Fruit fly (Drosophila melanogaster): ENCODE measurements around the gene CG32536.

Gene CG32536

DNA sequence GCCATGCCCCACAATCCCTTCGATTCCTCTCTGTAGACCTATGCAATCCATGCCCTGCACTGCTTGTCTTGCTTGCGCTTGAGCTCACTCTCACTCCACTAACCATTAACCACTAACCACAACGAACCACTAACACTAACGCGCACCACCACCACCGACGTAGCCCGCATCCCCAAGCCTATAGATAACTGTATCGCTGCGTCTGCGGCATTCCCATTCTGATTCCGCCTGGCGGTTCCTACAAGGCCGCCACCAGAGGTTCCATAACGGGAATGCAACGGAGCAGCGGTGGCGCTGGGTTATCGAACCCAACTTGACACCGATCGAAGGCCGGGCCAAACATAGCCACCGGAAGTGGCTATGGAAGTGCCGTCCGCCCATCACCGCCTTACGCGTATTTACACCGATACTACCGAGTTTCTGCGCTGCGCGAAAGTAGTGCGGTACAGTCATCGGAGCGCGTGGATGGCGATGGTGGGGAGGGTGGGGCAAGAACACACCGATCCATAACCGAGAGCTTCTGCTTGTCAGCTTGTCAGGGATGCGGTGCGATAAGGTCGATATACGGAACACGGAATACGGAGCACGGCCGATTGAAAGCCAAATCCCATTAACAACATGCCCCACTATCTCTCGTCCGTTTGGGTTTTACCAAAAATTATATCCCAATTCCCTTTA is 10.8 kb downstream of the CG32536 start:
- TF ChIP-seq CG15336 (GFP tag; IDR thresholded peaks at IDR 0.05) = no peak
- no peak for TF ChIP-seq ss (GFP tag; optimal IDR thresholded peaks at IDR 0.05)
- no peak for TF ChIP-seq CG1621 (tag; optimal IDR thresholded peaks at IDR 0.05)
- no peak for TF ChIP-seq eg (GFP tag; IDR thresholded peaks at IDR 0.05)
- no peak for TF ChIP-seq fd85E (GFP tag; optimal IDR thresholded peaks at IDR 0.05)
- no peak for TF ChIP-seq esn (GFP tag; optimal IDR thresholded peaks at IDR 0.05)
- no peak for TF ChIP-seq CG6792 (GFP tag; optimal IDR thresholded peaks at IDR 0.05)
- no peak for TF ChIP-seq spab (GFP tag; optimal IDR thresholded peaks at IDR 0.05)
- no peak for TF ChIP-seq CG8319 (GFP tag; optimal IDR thresholded peaks at IDR 0.05)
- no peak for TF ChIP-seq CG8632 (GFP tag; optimal IDR thresholded peaks at IDR 0.05)
- TF ChIP-seq Lpt (GFP tag; optimal IDR thresholded peaks at IDR 0.05) = no peak
- no peak for TF ChIP-seq Gug (GFP tag; IDR thresholded peaks at IDR 0.05)
- no peak for TF ChIP-seq CG6163 (GFP tag; IDR thresholded peaks at IDR 0.05)

DNA sequence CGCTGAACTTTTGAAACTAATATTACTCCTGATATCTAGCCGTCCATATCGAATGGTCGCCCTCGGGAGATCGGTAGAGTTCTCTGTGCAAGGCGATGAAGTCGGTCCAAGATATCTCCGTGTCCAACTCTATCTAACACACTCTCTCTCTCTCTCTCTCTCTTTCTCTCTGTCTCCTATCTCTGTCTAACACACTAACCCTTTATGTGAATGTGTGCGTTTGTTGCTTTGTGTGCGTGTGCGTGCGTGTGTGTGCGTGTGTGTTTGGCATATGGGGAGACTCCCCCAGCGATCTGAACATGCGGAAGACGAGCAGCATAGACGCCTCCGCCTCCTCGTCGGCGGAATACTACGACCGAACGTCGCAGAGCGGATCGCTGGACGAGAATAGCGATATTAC is 12.3 kb downstream of the CG32536 start:
- TF ChIP-seq CG8319 (GFP tag; optimal IDR thresholded peaks at IDR 0.05) (no peak), CG11902 (GFP tag; optimal IDR thresholded peaks at IDR 0.05) (no peak), Ets96B (tag; optimal IDR thresholded peaks at IDR 0.05) (no peak), CG10669 (GFP tag; optimal IDR thresholded peaks at IDR 0.05) (no peak), Hr4 (GFP tag; optimal IDR thresholded peaks at IDR 0.05) (no peak), CG6276 (GFP tag; optimal IDR thresholded peaks at IDR 0.05) (no peak), achi (GFP tag; optimal IDR thresholded peaks at IDR 0.05) (no peak)

DNA sequence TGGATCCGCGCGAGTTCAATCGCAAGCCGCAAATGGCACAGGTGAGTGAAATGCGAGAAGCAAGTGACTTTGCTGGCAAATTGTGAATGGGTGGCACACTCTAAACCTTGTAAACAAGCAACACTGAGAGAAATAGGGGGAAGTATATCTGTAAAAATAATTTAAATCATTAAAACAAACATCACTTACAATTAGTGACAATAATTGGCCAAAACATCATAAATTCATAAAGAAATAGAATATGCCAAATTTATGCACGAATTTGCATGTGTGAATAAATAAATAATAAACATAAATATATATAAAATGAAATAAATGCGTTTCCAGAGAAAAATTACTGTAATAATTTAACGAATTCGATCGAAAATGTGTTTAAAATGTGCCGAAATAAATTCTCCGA is 14.1 kb downstream of the CG32536 start:
- TF ChIP-seq CG8119 (GFP tag; IDR thresholded peaks at IDR 0.05) (peak; percentile 54; the same call in 2 of the 3 replicates), Eip78C (GFP tag) (peak; percentile 68), CG32006 (GFP tag; optimal IDR thresholded peaks at IDR 0.05) (peak; percentile 48), CG3032 (tag; optimal IDR thresholded peaks at IDR 0.05) (peak; percentile 15), Ets96B (tag; optimal IDR thresholded peaks at IDR 0.05) (peak; percentile 30), CG9139 (GFP tag; optimal IDR thresholded peaks at IDR 0.05) (no peak), CG15336 (GFP tag; IDR thresholded peaks at IDR 0.05) (peak; percentile 57; the same call in 1 of the 2 replicates), Ets21C (GFP tag; optimal IDR thresholded peaks at IDR 0.05) (no peak), esn (GFP tag; optimal IDR thresholded peaks at IDR 0.05) (peak; percentile 21), achi (GFP tag; optimal IDR thresholded peaks at IDR 0.05) (peak; percentile 11), Met (GFP tag; optimal IDR thresholded peaks at IDR 0.05) (no peak), CG6808 (GFP tag; optimal IDR thresholded peaks at IDR 0.05) (no peak), eg (GFP tag; IDR thresholded peaks at IDR 0.05) (peak; percentile 42; the same call in 2 of the 3 replicates)

DNA sequence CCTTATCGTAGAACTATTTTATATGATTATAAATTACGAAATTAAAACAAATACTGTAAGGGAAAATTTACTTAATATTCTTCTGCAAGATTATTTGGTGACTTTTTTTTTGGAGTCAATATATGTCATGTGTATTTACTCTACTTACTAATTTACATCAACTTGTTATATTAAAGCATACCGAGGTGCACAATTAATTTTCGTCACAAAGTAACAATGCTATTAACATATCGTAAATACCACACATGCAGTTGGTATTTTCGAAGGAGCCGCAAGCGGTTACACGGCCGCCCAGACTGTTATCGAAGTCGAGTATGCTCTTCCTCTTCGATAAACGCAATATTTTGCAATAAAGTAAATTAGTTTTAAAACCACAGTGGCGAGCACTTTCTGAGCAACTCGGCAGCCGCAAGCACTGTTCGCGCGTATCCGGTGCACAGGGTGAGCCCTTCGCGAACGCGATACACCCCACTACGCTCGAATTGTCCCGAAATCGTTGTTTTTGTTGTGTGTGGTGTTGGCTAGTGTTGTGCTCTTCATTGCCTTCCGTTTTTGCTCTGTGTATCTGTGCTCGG is 15.1 kb downstream of the CG32536 start, which contains the start of gene Vav:
Vav (plus strand) TSS at position 293 of the 575 bp plus-strand sequence.
- TF ChIP-seq CG15336 (GFP tag; IDR thresholded peaks at IDR 0.05) (0 out of 2 replicates have a peak, but pooled peaks have one; percentile 12), dsx (GFP tag; optimal IDR thresholded peaks at IDR 0.05; ENCODE audit: poor library complexity, severe bottlenecking) (peak; percentile 52), CG11762 (GFP tag; optimal IDR thresholded peaks at IDR 0.05; ENCODE audit: insufficient read depth) (no peak)

DNA sequence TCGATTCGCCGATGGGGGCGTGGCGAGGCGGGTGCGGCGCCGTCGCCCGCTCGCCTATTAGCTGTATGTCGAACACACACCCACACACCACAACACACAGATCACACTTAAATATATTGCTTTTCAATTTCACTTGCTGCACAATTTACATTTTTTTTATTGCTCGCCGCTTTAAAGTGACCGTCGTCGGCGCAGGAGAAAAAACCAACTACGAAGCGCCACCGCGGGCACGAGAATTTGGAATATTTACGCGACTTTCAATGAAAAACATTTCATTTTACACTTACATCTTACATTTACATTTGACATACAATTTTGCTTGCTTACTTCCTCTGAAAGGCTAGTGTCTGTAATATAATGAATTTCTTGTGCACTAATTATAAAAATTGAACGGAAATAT is 15.6 kb downstream of the CG32536 start, which contains the start of gene rictor:
rictor (minus strand) TSS at position 170 of the 400 bp plus-strand sequence.
- TF ChIP-seq Eip78C (GFP tag) = peak; percentile 32
- TF ChIP-seq net (GFP tag; optimal IDR thresholded peaks at IDR 0.05) = no peak
- TF ChIP-seq CG9139 (GFP tag; optimal IDR thresholded peaks at IDR 0.05) = no peak
- TF ChIP-seq CG15336 (GFP tag; IDR thresholded peaks at IDR 0.05) = peak; percentile 20; the same call in 1 of the 2 replicates
- no peak for TF ChIP-seq Smox (GFP tag; optimal IDR thresholded peaks at IDR 0.05)
- TF ChIP-seq CG3032 (tag; optimal IDR thresholded peaks at IDR 0.05) = no peak
- no peak for TF ChIP-seq CG10631 (GFP tag; optimal IDR thresholded peaks at IDR 0.05)
- TF ChIP-seq CG6792 (GFP tag; optimal IDR thresholded peaks at IDR 0.05) = no peak
- TF ChIP-seq pdm3 (GFP tag; optimal IDR thresholded peaks at IDR 0.05) = no peak
- no peak for TF ChIP-seq Sox14 (GFP tag; optimal IDR thresholded peaks at IDR 0.05)
- no peak for TF ChIP-seq acj6 (GFP tag; optimal IDR thresholded peaks at IDR 0.05)
- no peak for TF ChIP-seq CG6276 (GFP tag; optimal IDR thresholded peaks at IDR 0.05)
- no peak for TF ChIP-seq Met (GFP tag; optimal IDR thresholded peaks at IDR 0.05)
- TF ChIP-seq Sox15 (GFP tag; optimal IDR thresholded peaks at IDR 0.05) = no peak
- no peak for TF ChIP-seq CG1621 (tag; optimal IDR thresholded peaks at IDR 0.05)

Measured in whole organism, prepupa.